Fruit fly (Drosophila melanogaster) whole organism, embryonic: ENCODE data around the gene CG33172.

Experiments used
- Bgb ChIP-seq: fragments of 200-800 bp; sonication (Bioruptor generic); IDR thresholded peaks from 2 replicates; pipeline ENCODE4 v1.3.6; 2022; ENCODE audit warnings: missing biosample characterization, missing genetic modification characterization; ENCODE audit not compliant: partially characterized antibody
- CG10147 ChIP-seq: fragments of 200-800 bp; sonication (Bioruptor generic); optimal IDR thresholded peaks from 2 replicates; lab custom pipeline; 2019; ENCODE audit warnings: missing biosample characterization, mild to moderate bottlenecking, missing genetic modification characterization, moderate library complexity
- CG10209 ChIP-seq: fragments of 200-800 bp; sonication (Bioruptor generic); optimal IDR thresholded peaks from 3 replicates; lab custom pipeline; 2017; ENCODE audit warnings: missing biosample characterization, mild to moderate bottlenecking, missing genetic modification characterization, missing genetic modification reagents
- CG11695 ChIP-seq: fragments of 200-800 bp; sonication (Bioruptor generic); IDR thresholded peaks from 3 replicates; pipeline ENCODE4 v1.3.6; 2022; ENCODE audit warnings: missing biosample characterization, missing genetic modification characterization
- CG11696 ChIP-seq: fragments of 200-800 bp; sonication (Bioruptor generic); IDR thresholded peaks from 2 replicates; pipeline ENCODE4 v1.3.6; 2022; ENCODE audit warnings: missing biosample characterization, missing genetic modification characterization
- CG11723 ChIP-seq: fragments of 200-800 bp; sonication (Bioruptor generic); optimal IDR thresholded peaks from 2 replicates; lab custom pipeline; 2017; ENCODE audit warnings: missing biosample characterization, mild to moderate bottlenecking, missing genetic modification characterization
- CG13287 ChIP-seq: fragments of 200-800 bp; sonication (Bioruptor generic); IDR thresholded peaks from 2 replicates; pipeline ENCODE4 v1.3.6; 2022; ENCODE audit warnings: missing biosample characterization, missing genetic modification characterization; ENCODE audit not compliant: partially characterized antibody
- CG14441 ChIP-seq: fragments of 200-800 bp; sonication (Bioruptor generic); IDR thresholded peaks from 2 replicates; pipeline ENCODE4 v1.3.6; 2022; ENCODE audit warnings: missing biosample characterization, missing genetic modification characterization
- CG17829 ChIP-seq: fragments of 200-800 bp; optimal IDR thresholded peaks from 2 replicates; lab custom pipeline; 2019; ENCODE audit warnings: missing biosample characterization, mild to moderate bottlenecking, missing genetic modification characterization, moderate library complexity
- CG18011 ChIP-seq: fragments of 200-800 bp; sonication (Bioruptor generic); optimal IDR thresholded peaks from 2 replicates; lab custom pipeline; 2017; ENCODE audit warnings: missing biosample characterization, missing genetic modification characterization, mild to moderate bottlenecking, moderate library complexity, missing genotype
- CG2199 ChIP-seq: fragments of 200-800 bp; sonication (Bioruptor generic); IDR thresholded peaks from 3 replicates; pipeline ENCODE4 v1.3.6; 2022; ENCODE audit warnings: missing biosample characterization, missing genetic modification characterization
- CG2889 ChIP-seq: fragments of 200-800 bp; sonication (Bioruptor generic); IDR thresholded peaks from 3 replicates; pipeline ENCODE4 v1.3.6; 2022; ENCODE audit warnings: missing biosample characterization, missing genetic modification characterization
- CG30403 ChIP-seq: fragments of 200-800 bp; sonication (Bioruptor generic); optimal IDR thresholded peaks from 3 replicates; lab custom pipeline; 2016; ENCODE audit warnings: missing biosample characterization, missing genetic modification characterization
- CG31388 ChIP-seq: fragments of 200-800 bp; sonication (Bioruptor generic); optimal IDR thresholded peaks from 2 replicates; lab custom pipeline; 2016; ENCODE audit warnings: missing biosample characterization, missing genetic modification characterization
- CG33213 ChIP-seq: fragments of 200-800 bp; sonication (Bioruptor generic); optimal IDR thresholded peaks from 3 replicates; lab custom pipeline; 2016; ENCODE audit warnings: missing biosample characterization, missing genetic modification characterization
- CG42726 ChIP-seq: fragments of 200-800 bp; sonication (Bioruptor generic); IDR thresholded peaks from 2 replicates; pipeline ENCODE4 v1.3.6; 2022; ENCODE audit warnings: missing biosample characterization, missing genetic modification characterization; ENCODE audit not compliant: partially characterized antibody
- CG4282 ChIP-seq: fragments of 200-800 bp; sonication (Bioruptor generic); optimal IDR thresholded peaks from 2 replicates; lab custom pipeline; 2016; ENCODE audit warnings: missing biosample characterization, missing genetic modification characterization
- CG4328 ChIP-seq: fragments of 200-800 bp; sonication (Bioruptor generic); optimal IDR thresholded peaks from 3 replicates; lab custom pipeline; 2017; ENCODE audit warnings: missing biosample characterization, missing genetic modification reagents, missing genetic modification characterization
- CG4404 ChIP-seq: fragments of 200-800 bp; sonication (Bioruptor generic); IDR thresholded peaks from 2 replicates; pipeline ENCODE4 v1.3.6; 2022; ENCODE audit warnings: missing biosample characterization, missing genetic modification characterization
- CG6765 ChIP-seq: fragments of 200-800 bp; sonication (Bioruptor generic); optimal IDR thresholded peaks from 3 replicates; lab custom pipeline; 2017; ENCODE audit warnings: missing biosample characterization, mild to moderate bottlenecking, missing genetic modification characterization
- CG6813 ChIP-seq: fragments of 200-800 bp; sonication (Bioruptor generic); optimal IDR thresholded peaks from 2 replicates; lab custom pipeline; 2017; ENCODE audit warnings: missing biosample characterization, missing genetic modification characterization, mild to moderate bottlenecking, moderate library complexity, missing genetic modification reagents
- CG8388 ChIP-seq: fragments of 200-800 bp; sonication (Bioruptor generic); optimal IDR thresholded peaks from 2 replicates; lab custom pipeline; 2019; ENCODE audit warnings: missing biosample characterization, mild to moderate bottlenecking, missing genetic modification characterization, moderate library complexity
- CG9437 ChIP-seq: fragments of 200-800 bp; sonication (Bioruptor generic); optimal IDR thresholded peaks from 2 replicates; lab custom pipeline; 2018; ENCODE audit warnings: missing biosample characterization, mild to moderate bottlenecking, missing genetic modification characterization
- CTCF ChIP-seq: fragments of 200-800 bp; sonication (Bioruptor generic); optimal IDR thresholded peaks from 2 replicates; lab custom pipeline; 2017; ENCODE audit warnings: missing biosample characterization, mild to moderate bottlenecking, missing genetic modification characterization, moderate library complexity
- D19A ChIP-seq: fragments of 200-800 bp; optimal IDR thresholded peaks from 3 replicates; lab custom pipeline; 2019; ENCODE audit warnings: missing biosample characterization, mild to moderate bottlenecking, missing genetic modification characterization, moderate library complexity
- GATAe ChIP-seq: fragments of 200-800 bp; sonication (Bioruptor generic); conservative IDR thresholded peaks from 2 replicates; pipeline ENCODE4 v1.3.6; 2022; ENCODE audit warnings: missing biosample characterization, missing genetic modification characterization
- Hey ChIP-seq: fragments of 200-800 bp; sonication (Bioruptor generic); optimal IDR thresholded peaks from 3 replicates; lab custom pipeline; 2018; ENCODE audit warnings: missing biosample characterization, mild to moderate bottlenecking, missing genetic modification characterization
- Jarid2 ChIP-seq: fragments of 200-800 bp; sonication (Bioruptor generic); optimal IDR thresholded peaks from 3 replicates; lab custom pipeline; 2017; ENCODE audit warnings: mild to moderate bottlenecking, missing biosample characterization, missing genetic modification reagents, missing genetic modification characterization
- Kr ChIP-seq: fragments of 200-800 bp; sonication (Bioruptor generic); optimal IDR thresholded peaks from 2 replicates; lab custom pipeline; 2017; ENCODE audit warnings: missing biosample characterization, mild to moderate bottlenecking, missing genetic modification characterization
- MESR4 ChIP-seq: fragments of 200-800 bp; sonication (Bioruptor generic); optimal IDR thresholded peaks from 2 replicates; lab custom pipeline; 2018; ENCODE audit warnings: missing biosample characterization, mild to moderate bottlenecking, missing genetic modification characterization, moderate library complexity
- Mes4 ChIP-seq: fragments of 200-800 bp; sonication (Bioruptor generic); optimal IDR thresholded peaks from 2 replicates; lab custom pipeline; 2016; ENCODE audit warnings: missing biosample characterization, missing genetic modification characterization
- Mrtf ChIP-seq: fragments of 200-800 bp; sonication (Bioruptor generic); IDR thresholded peaks from 3 replicates; pipeline ENCODE4 v1.3.6; 2022; ENCODE audit warnings: missing biosample characterization, missing genetic modification characterization
- NC2α ChIP-seq: fragments of 200-800 bp; sonication (Bioruptor generic); optimal IDR thresholded peaks from 2 replicates; lab custom pipeline; 2016; ENCODE audit warnings: missing biosample characterization, missing genetic modification characterization
- NC2β ChIP-seq: fragments of 200-800 bp; sonication (Bioruptor generic); optimal IDR thresholded peaks from 2 replicates; lab custom pipeline; 2016; ENCODE audit warnings: missing biosample characterization, missing genetic modification characterization
- NK7.1 ChIP-seq: fragments of 200-800 bp; sonication (Bioruptor generic); optimal IDR thresholded peaks from 3 replicates; lab custom pipeline; 2016; ENCODE audit warnings: missing biosample characterization, missing genetic modification characterization
- NfI ChIP-seq: fragments of 200-800 bp; sonication (Bioruptor generic); optimal IDR thresholded peaks from 3 replicates; lab custom pipeline; 2018; ENCODE audit warnings: missing biosample characterization, mild to moderate bottlenecking, missing genetic modification characterization, moderate library complexity
- Rfx ChIP-seq: fragments of 200-800 bp; sonication (Bioruptor generic); IDR thresholded peaks from 2 replicates; pipeline ENCODE4 v1.3.6; 2022; ENCODE audit warnings: missing biosample characterization, missing genetic modification characterization
- Ssrp ChIP-seq: fragments of 200-800 bp; sonication (Bioruptor generic); optimal IDR thresholded peaks from 2 replicates; lab custom pipeline; 2018; ENCODE audit warnings: missing biosample characterization, mild to moderate bottlenecking, missing genetic modification characterization, moderate library complexity
- Xrp1 ChIP-seq: fragments of 200-800 bp; sonication (Bioruptor generic); IDR thresholded peaks from 2 replicates; pipeline ENCODE4 v1.3.6; 2022; ENCODE audit warnings: missing biosample characterization, missing genetic modification characterization
- ap ChIP-seq: fragments of 200-800 bp; sonication (Bioruptor generic); IDR thresholded peaks from 2 replicates; pipeline ENCODE4 v1.3.6; 2022; ENCODE audit warnings: missing biosample characterization, missing genetic modification characterization
- ci ChIP-seq: fragments of 200-800 bp; sonication (Bioruptor generic); IDR thresholded peaks from 3 replicates; pipeline ENCODE4 v1.3.6; 2022; ENCODE audit warnings: missing biosample characterization, missing genetic modification characterization
- gcm ChIP-seq: fragments of 200-800 bp; sonication (Bioruptor generic); optimal IDR thresholded peaks from 2 replicates; lab custom pipeline; 2019; ENCODE audit warnings: missing biosample characterization, mild to moderate bottlenecking, missing genetic modification characterization, moderate library complexity
- gt ChIP-seq: fragments of 200-800 bp; sonication (Bioruptor generic); IDR thresholded peaks from 2 replicates; pipeline ENCODE4 v1.3.6; 2022; ENCODE audit warnings: missing biosample characterization, missing genetic modification characterization
- otp ChIP-seq: fragments of 200-800 bp; sonication (Bioruptor generic); IDR thresholded peaks from 3 replicates; pipeline ENCODE4, ENCODE4 v1.3.6; 2022; ENCODE audit warnings: missing biosample characterization, missing genetic modification characterization
- scrt ChIP-seq: fragments of 200-800 bp; sonication (Bioruptor generic); optimal IDR thresholded peaks from 2 replicates; lab custom pipeline; 2018; ENCODE audit warnings: missing biosample characterization, mild to moderate bottlenecking, missing genetic modification characterization, moderate library complexity
- sens-2 ChIP-seq: fragments of 200-800 bp; sonication (Bioruptor generic); IDR thresholded peaks from 2 replicates; pipeline ENCODE4 v1.3.6; 2022; ENCODE audit warnings: missing biosample characterization, missing genetic modification characterization
- slou ChIP-seq: fragments of 200-800 bp; sonication (Bioruptor generic); optimal IDR thresholded peaks from 3 replicates; lab custom pipeline; 2016; ENCODE audit warnings: missing biosample characterization, missing genetic modification characterization
- tna ChIP-seq: fragments of 200-800 bp; sonication (Bioruptor generic); IDR thresholded peaks from 2 replicates; pipeline ENCODE4 v1.3.6; 2022; ENCODE audit warnings: missing biosample characterization, missing genetic modification characterization; ENCODE audit not compliant: partially characterized antibody
- wdn ChIP-seq: fragments of 200-800 bp; sonication (Bioruptor generic); IDR thresholded peaks from 2 replicates; pipeline ENCODE4 v1.3.6; 2022; ENCODE audit warnings: missing biosample characterization, missing genetic modification characterization
- wor ChIP-seq: fragments of 200-800 bp; sonication (Bioruptor generic); IDR thresholded peaks from 2 replicates; pipeline ENCODE4 v1.3.6; 2022; ENCODE audit warnings: missing biosample characterization, missing genetic modification characterization
- z ChIP-seq: fragments of 200-800 bp; sonication (Bioruptor generic); IDR thresholded peaks from 3 replicates; pipeline ENCODE4 v1.3.6; 2022; ENCODE audit warnings: missing biosample characterization, missing genetic modification characterization

Gene CG33172

dm6 chrX:15738890-15739550, 30.4 kb upstream of the CG33172 start, which contains the start of the genes CG11679 and CG8206 (continued):
- TF ChIP-seq Xrp1 (GFP tag; lab: Robert Waterston, UW) (peak; percentile 41; the same call in 1 of the 2 replicates), CTCF (GFP tag; lab: Kevin White, UChicago) (no peak), CG18011 (GFP tag; lab: Kevin White, UChicago) (no peak), D19A (tag; lab: Kevin White, UChicago) (no peak), Hey (tag; lab: Kevin White, UChicago) (no peak), wor (GFP tag; lab: Robert Waterston, UW) (no peak), NC2β (no peak), z (no peak), Kr (GFP tag; lab: Kevin White, UChicago) (no peak), ci (no peak), CG10147 (GFP tag; lab: Kevin White, UChicago) (peak; percentile 13), slou (GFP tag; lab: Kevin White, UChicago) (no peak), scrt (GFP tag; lab: Kevin White, UChicago) (peak; percentile 27), otp (GFP tag; lab: Robert Waterston, UW) (no peak), CG17829 (tag; lab: Kevin White, UChicago) (peak; percentile 23), wdn (GFP tag; lab: Robert Waterston, UW) (no peak), CG4404 (GFP tag; lab: Robert Waterston, UW) (peak; percentile 27; the same call in 1 of the 2 replicates), CG2889 (no peak), CG11723 (GFP tag; lab: Kevin White, UChicago) (no peak), tna (GFP tag; lab: Robert Waterston, UW) (no peak), CG2199 (GFP tag; lab: Robert Waterston, UW) (no peak), CG4282 (GFP tag; lab: Kevin White, UChicago) (no peak), CG31388 (GFP tag; lab: Kevin White, UChicago) (no peak), GATAe (GFP tag; lab: Robert Waterston, UW) (no peak), CG9437 (GFP tag; lab: Kevin White, UChicago) (no peak), CG13287 (GFP tag; lab: Robert Waterston, UW) (peak; percentile 45), CG42726 (no peak), CG6813 (GFP tag; lab: Kevin White, UChicago) (no peak), CG33213 (GFP tag; lab: Kevin White, UChicago) (no peak), Jarid2 (GFP tag; lab: Kevin White, UChicago) (no peak), CG6765 (GFP tag; lab: Kevin White, UChicago) (no peak), CG4328 (GFP tag; lab: Kevin White, UChicago) (no peak), Bgb (GFP tag; lab: Robert Waterston, UW) (peak; percentile 34; the same call in 1 of the 2 replicates), CG8388 (GFP tag; lab: Kevin White, UChicago) (no peak), ap (GFP tag; lab: Robert Waterston, UW) (no peak), NfI (GFP tag; lab: Kevin White, UChicago) (peak; percentile 39), gt (GFP tag; lab: Robert Waterston, UW) (no peak), gcm (no peak), CG14441 (peak; percentile 45; the same call in 1 of the 2 replicates), MESR4 (peak; percentile 76), Mes4 (no peak), CG30403 (GFP tag; lab: Kevin White, UChicago) (peak; percentile 53), NK7.1 (no peak), Rfx (GFP tag; lab: Robert Waterston, UW) (peak; percentile 72), sens-2 (GFP tag; lab: Robert Waterston, UW) (no peak), CG10209 (GFP tag; lab: Kevin White, UChicago) (peak; percentile 16), Mrtf (GFP tag; lab: Robert Waterston, UW) (no peak), CG11696 (GFP tag; lab: Robert Waterston, UW) (no peak), Ssrp (tag; lab: Kevin White, UChicago) (no peak), NC2α (GFP tag; lab: Kevin White, UChicago) (no peak), CG11695 (GFP tag; lab: Robert Waterston, UW) (no peak)
